Fruit fly (Drosophila melanogaster): Measurements from ENCODE around the gene CG4119.
A peak's percentile ranks its signal among the peaks of the same experiment; 100 is the strongest.

Gene CG4119

dm6 chrX:5695035-5695434 is 29.2 kb downstream of the CG4119 start, which contains the start of gene CG3149 (continued):
- TF ChIP-seq Myb (GFP tag; optimal IDR thresholded peaks at IDR 0.05) (peak; percentile 11), CG17912 (GFP tag; optimal IDR thresholded peaks at IDR 0.05) (no peak), exex (tag; optimal IDR thresholded peaks at IDR 0.05) (no peak), fu2 (GFP tag; optimal IDR thresholded peaks at IDR 0.05) (no peak), CG16863 (GFP tag; optimal IDR thresholded peaks at IDR 0.05) (no peak), CG3281 (GFP tag; optimal IDR thresholded peaks at IDR 0.05) (no peak), Chrac-16 (GFP tag; optimal IDR thresholded peaks at IDR 0.05) (no peak), Nf-YA (GFP tag; IDR thresholded peaks at IDR 0.05) (no peak), grau (tag; optimal IDR thresholded peaks at IDR 0.05) (no peak), CG1832 (GFP tag; optimal IDR thresholded peaks at IDR 0.05) (no peak), CG8290 (GFP tag; optimal IDR thresholded peaks at IDR 0.05) (no peak), CG8290 (tag; optimal IDR thresholded peaks at IDR 0.05) (no peak), sima (GFP tag; optimal IDR thresholded peaks at IDR 0.05) (no peak), bcd (GFP tag; optimal IDR thresholded peaks at IDR 0.05) (no peak), amos (GFP tag; IDR thresholded peaks at IDR 0.05; ENCODE audit: partially characterized antibody) (peak; percentile 71; the same call in 1 of the 2 replicates), zen (tag; optimal IDR thresholded peaks at IDR 0.05) (no peak), btn (GFP tag; optimal IDR thresholded peaks at IDR 0.05) (no peak), CG3847 (GFP tag; IDR thresholded peaks at IDR 0.05) (no peak), fd96Cb (tag; optimal IDR thresholded peaks at IDR 0.05) (no peak), Fer3 (tag; optimal IDR thresholded peaks at IDR 0.05) (no peak), CG8388 (GFP tag; optimal IDR thresholded peaks at IDR 0.05) (no peak), CG1529 (GFP tag; optimal IDR thresholded peaks at IDR 0.05) (no peak), mam (GFP tag; optimal IDR thresholded peaks at IDR 0.05) (no peak), unc-4 (GFP tag; IDR thresholded peaks at IDR 0.05; ENCODE audit: partially characterized antibody) (peak; percentile 71), pzg (GFP tag; optimal IDR thresholded peaks at IDR 0.05) (peak; percentile 49), yki (optimal IDR thresholded peaks at IDR 0.05) (no peak), pfk (GFP tag; optimal IDR thresholded peaks at IDR 0.05) (no peak), slou (GFP tag; optimal IDR thresholded peaks at IDR 0.05) (no peak), CoRest (tag; optimal IDR thresholded peaks at IDR 0.05) (no peak), chm (GFP tag; IDR thresholded peaks at IDR 0.05) (no peak), Mes4 (GFP tag; optimal IDR thresholded peaks at IDR 0.05) (no peak), fd3F (GFP tag; optimal IDR thresholded peaks at IDR 0.05) (no peak), danr (GFP tag; IDR thresholded peaks at IDR 0.05) (no peak), zf30C (GFP tag; optimal IDR thresholded peaks at IDR 0.05) (no peak), Opbp (GFP tag; IDR thresholded peaks at IDR 0.05; ENCODE audit: partially characterized antibody) (peak; percentile 73; the same call in 2 of the 3 replicates), Hr51 (GFP tag; optimal IDR thresholded peaks at IDR 0.05) (no peak), tgo (GFP tag; IDR thresholded peaks at IDR 0.05) (no peak), Sry-β (GFP tag; optimal IDR thresholded peaks at IDR 0.05) (no peak), hth (optimal IDR thresholded peaks at IDR 0.05) (no peak), Fer2 (tag; optimal IDR thresholded peaks at IDR 0.05) (no peak), Sox102F (GFP tag; optimal IDR thresholded peaks at IDR 0.05) (no peak), CG5953 (GFP tag; IDR thresholded peaks at IDR 0.05) (no peak), ap (GFP tag; IDR thresholded peaks at IDR 0.05) (no peak), Antp (GFP tag; optimal IDR thresholded peaks at IDR 0.05) (no peak), Optix (GFP tag; IDR thresholded peaks at IDR 0.05) (no peak), CG13894 (tag; optimal IDR thresholded peaks at IDR 0.05) (no peak), CG10267 (tag; optimal IDR thresholded peaks at IDR 0.05) (peak; percentile 3), Scr (GFP tag; IDR thresholded peaks at IDR 0.05; ENCODE audit: partially characterized antibody) (peak; percentile 74), dpn (GFP tag; optimal IDR thresholded peaks at IDR 0.05) (no peak), sim (GFP tag; IDR thresholded peaks at IDR 0.05) (no peak), Hr3 (GFP tag; optimal IDR thresholded peaks at IDR 0.05) (no peak), eyg (GFP tag; optimal IDR thresholded peaks at IDR 0.05) (no peak), pum (GFP tag; optimal IDR thresholded peaks at IDR 0.05) (no peak)

Measured in whole organism, embryonic.